Worm (Caenorhabditis elegans): ENCODE data around the gene rpn-11.

ce11 chrII:4081891-4082290, 37.5 kb upstream of the rpn-11 start:
- TF ChIP-seq C06A6.2 (GFP tag; conservative IDR thresholded peaks at IDR 0.05): no peak
- no peak for TF ChIP-seq Y95B8A.8 (GFP tag; IDR thresholded peaks at IDR 0.05)
- TF ChIP-seq cebp-2 (GFP tag; IDR thresholded peaks at IDR 0.05): no peak
- no peak for TF ChIP-seq egrh-3 (GFP tag; IDR thresholded peaks at IDR 0.05)
- no peak for TF ChIP-seq unc-62 (GFP tag; optimal IDR thresholded peaks at IDR 0.05)
- no peak for TF ChIP-seq B0261.1 (tag; optimal IDR thresholded peaks at IDR 0.05)
